Worm (Caenorhabditis elegans) whole organism, L1 larva: ENCODE measurements around the gene F55C12.4.

ENCODE experiments used
- C04F5.9 ChIP-seq: sonication (generic microtip); optimal IDR thresholded peaks from 2 replicates; lab custom pipeline; 2016; ENCODE audit warnings: missing genetic modification characterization, missing compliant biosample characterization
- C16A3.4 ChIP-seq: fragments of 150-350 bp; optimal IDR thresholded peaks from 2 replicates; lab custom pipeline; 2014; ENCODE audit warnings: missing biosample characterization, missing genetic modification characterization
- C34B4.2 ChIP-seq: sonication (generic microtip); optimal IDR thresholded peaks from 2 replicates; lab custom pipeline; 2017; ENCODE audit warnings: mild to moderate bottlenecking, missing genetic modification characterization, missing compliant biosample characterization
- Y116A8C.19 ChIP-seq: sonication (generic microtip); optimal IDR thresholded peaks from 2 replicates; lab custom pipeline; 2016; ENCODE audit warnings: missing compliant biosample characterization, missing genetic modification characterization, borderline replicate concordance
- aly-2 ChIP-seq: fragments of 150-350 bp; optimal IDR thresholded peaks from 2 replicates; lab custom pipeline; 2014; ENCODE audit warnings: missing biosample characterization, missing genetic modification characterization
- ceh-8 ChIP-seq: fragments of 200-800 bp; sonication (Bioruptor generic); optimal IDR thresholded peaks from 2 replicates; lab custom pipeline; 2018; ENCODE audit warnings: mild to moderate bottlenecking, missing genetic modification characterization, moderate library complexity, missing compliant biosample characterization
- ceh-90 ChIP-seq: sonication (generic microtip); optimal IDR thresholded peaks from 2 replicates; lab custom pipeline; 2016; ENCODE audit warnings: missing genetic modification characterization, missing compliant biosample characterization
- ces-1 ChIP-seq: fragments of 150-350 bp; optimal IDR thresholded peaks from 2 replicates; lab custom pipeline; 2014; ENCODE audit warnings: missing biosample characterization, missing genetic modification reagents, missing genetic modification characterization
- dsc-1 ChIP-seq: sonication (generic microtip); optimal IDR thresholded peaks from 2 replicates; lab custom pipeline; 2016; ENCODE audit warnings: mild to moderate bottlenecking, missing genetic modification characterization, missing compliant biosample characterization
- efl-1 ChIP-seq, 4 experiments: fragments of 150-350 bp; optimal IDR thresholded peaks in 3 of 4; peaks in 1 of 4; 1 replicate in 1 of 4; 2 replicates in 3 of 4; lab custom pipeline; 2014; ENCODE audit warnings: missing biosample characterization in 2 of 4, missing genetic modification characterization in 2 of 4, missing genetic modification reagents in 2 of 4
- efl-3 ChIP-seq: fragments of 200-800 bp; sonication (Bioruptor generic); optimal IDR thresholded peaks from 2 replicates; lab custom pipeline; 2018; ENCODE audit warnings: mild to moderate bottlenecking, missing genetic modification characterization, missing compliant biosample characterization
- elt-2 ChIP-seq: sonication (generic microtip); optimal IDR thresholded peaks from 2 replicates; lab custom pipeline; 2016; ENCODE audit warnings: missing genetic modification characterization, mild to moderate bottlenecking, inconsistent platforms, missing compliant biosample characterization, missing genetic modification reagents
- elt-3 ChIP-seq, 6 experiments: fragments of 150-350 bp in 1 of 6; sonication (generic microtip); optimal IDR thresholded peaks; 2 replicates each; lab custom pipeline; 2017 to 2018; ENCODE audit warnings: missing biosample characterization in 6 of 6, missing genetic modification characterization in 6 of 6, inconsistent platforms in 1 of 6
- ets-5 ChIP-seq: fragments of 200-800 bp; sonication (Bioruptor generic); IDR thresholded peaks from 2 replicates; pipeline ENCODE4 v1.3.6; 2022; ENCODE audit warnings: missing genetic modification characterization, missing compliant biosample characterization
- fkh-4 ChIP-seq: sonication (generic microtip); optimal IDR thresholded peaks from 2 replicates; lab custom pipeline; 2016; ENCODE audit warnings: missing compliant biosample characterization, missing genetic modification characterization, borderline replicate concordance
- fkh-8 ChIP-seq: sonication (generic microtip); optimal IDR thresholded peaks from 2 replicates; lab custom pipeline; 2016; ENCODE audit warnings: mild to moderate bottlenecking, missing genetic modification characterization, missing compliant biosample characterization
- fos-1 ChIP-seq: fragments of 150-350 bp; optimal IDR thresholded peaks from 2 replicates; lab custom pipeline; 2014; ENCODE audit warnings: missing biosample characterization, missing genetic modification characterization
- grh-1 ChIP-seq: fragments of 200-800 bp; sonication (Bioruptor generic); IDR thresholded peaks from 2 replicates; pipeline ENCODE4 v1.3.6; 2022; ENCODE audit warnings: missing genetic modification reagents, missing genetic modification characterization, missing compliant biosample characterization
- hlh-4 ChIP-seq: sonication (generic microtip); optimal IDR thresholded peaks from 2 replicates; lab custom pipeline; 2016; ENCODE audit warnings: mild to moderate bottlenecking, missing genetic modification characterization, missing compliant biosample characterization
- irx-1 ChIP-seq: sonication (generic microtip); optimal IDR thresholded peaks from 2 replicates; lab custom pipeline; 2016; ENCODE audit warnings: missing genetic modification characterization, missing compliant biosample characterization
- jun-1 ChIP-seq: fragments of 150-350 bp; optimal IDR thresholded peaks from 2 replicates; lab custom pipeline; 2014; ENCODE audit warnings: missing biosample characterization, missing genetic modification reagents, missing genetic modification characterization
- lin-13 ChIP-seq: fragments of 150-350 bp; optimal IDR thresholded peaks from 2 replicates; lab custom pipeline; 2014; ENCODE audit warnings: missing biosample characterization, missing genetic modification reagents, missing genetic modification characterization
- lin-14 ChIP-seq: fragments of 200-800 bp; sonication (Bioruptor generic); optimal IDR thresholded peaks from 2 replicates; lab custom pipeline; 2018; ENCODE audit warnings: mild to moderate bottlenecking, missing genetic modification characterization, moderate library complexity, missing compliant biosample characterization
- lin-15B ChIP-seq: fragments of 150-350 bp; sonication (generic microtip); optimal IDR thresholded peaks from 3 replicates; lab custom pipeline; 2014; ENCODE audit warnings: missing biosample characterization, missing genetic modification characterization
- lin-35 ChIP-seq, 2 experiments: fragments of 150-350 bp; optimal IDR thresholded peaks; 2 replicates each; lab custom pipeline; 2014; ENCODE audit warnings: missing biosample characterization in 2 of 2, missing genetic modification characterization in 2 of 2, missing genetic modification reagents in 2 of 2
- lin-39 ChIP-seq: fragments of 150-350 bp; optimal IDR thresholded peaks from 2 replicates; lab custom pipeline; 2014; ENCODE audit warnings: missing biosample characterization, missing genetic modification reagents, missing genetic modification characterization
- lir-3 ChIP-seq: sonication (generic microtip); optimal IDR thresholded peaks from 2 replicates; lab custom pipeline; 2016; ENCODE audit warnings: mild to moderate bottlenecking, missing genetic modification characterization, moderate library complexity, missing compliant biosample characterization; ENCODE audit not compliant: poor library complexity
- mab-9 ChIP-seq: fragments of 200-800 bp; sonication (Bioruptor generic); IDR thresholded peaks from 2 replicates; pipeline ENCODE4 v1.3.6; 2022; ENCODE audit warnings: missing genetic modification reagents, missing genetic modification characterization, missing compliant biosample characterization
- mef-2 ChIP-seq: fragments of 150-350 bp; optimal IDR thresholded peaks from 2 replicates; lab custom pipeline; 2014; ENCODE audit warnings: missing biosample characterization, missing genetic modification characterization
- nhr-12 ChIP-seq: sonication (generic microtip); optimal IDR thresholded peaks from 2 replicates; lab custom pipeline; 2017; ENCODE audit warnings: missing biosample characterization, missing genetic modification characterization
- nhr-19 ChIP-seq: fragments of 200-800 bp; sonication (Bioruptor generic); conservative IDR thresholded peaks from 2 replicates; pipeline ENCODE4 v1.3.6; 2022; ENCODE audit warnings: missing genetic modification characterization, missing compliant biosample characterization
- nhr-237 ChIP-seq: fragments of 150-350 bp; optimal IDR thresholded peaks from 2 replicates; lab custom pipeline; 2014; ENCODE audit warnings: missing biosample characterization, missing genetic modification characterization
- nhr-47 ChIP-seq: sonication (generic microtip); optimal IDR thresholded peaks from 2 replicates; lab custom pipeline; 2016; ENCODE audit warnings: mild to moderate bottlenecking, missing genetic modification characterization, moderate library complexity, missing compliant biosample characterization
- nhr-71 ChIP-seq: sonication (generic microtip); optimal IDR thresholded peaks from 2 replicates; lab custom pipeline; 2016; ENCODE audit warnings: mild to moderate bottlenecking, missing genetic modification characterization, moderate library complexity, missing compliant biosample characterization
- nhr-84 ChIP-seq: sonication (generic microtip); optimal IDR thresholded peaks from 2 replicates; lab custom pipeline; 2017; ENCODE audit warnings: missing biosample characterization, missing genetic modification characterization
- nhr-85 ChIP-seq: sonication (generic microtip); peaks from one replicate; lab custom pipeline; 2016; ENCODE audit warnings: missing genetic modification characterization, inconsistent platforms, missing compliant biosample characterization
- nhr-90 ChIP-seq: sonication (generic microtip); optimal IDR thresholded peaks from 2 replicates; lab custom pipeline; 2016; ENCODE audit warnings: mild to moderate bottlenecking, missing genetic modification characterization, missing compliant biosample characterization; ENCODE audit not compliant: poor library complexity
- pax-3 ChIP-seq: fragments of 200-800 bp; sonication (Bioruptor generic); optimal IDR thresholded peaks from 2 replicates; lab custom pipeline; 2018; ENCODE audit warnings: mild to moderate bottlenecking, missing genetic modification characterization, moderate library complexity, missing compliant biosample characterization
- pqm-1 ChIP-seq: sonication (generic microtip); optimal IDR thresholded peaks from 3 replicates; lab custom pipeline; 2017; ENCODE audit warnings: missing biosample characterization, missing genetic modification characterization
- rnt-1 ChIP-seq: sonication (generic microtip); optimal IDR thresholded peaks from 2 replicates; lab custom pipeline; 2016; ENCODE audit warnings: mild to moderate bottlenecking, missing genetic modification characterization, moderate library complexity, missing compliant biosample characterization
- skn-1 ChIP-seq: fragments of 150-350 bp; optimal IDR thresholded peaks from 2 replicates; lab custom pipeline; 2014; ENCODE audit warnings: missing biosample characterization, missing genetic modification characterization
- snu-23 ChIP-seq: sonication (generic microtip); optimal IDR thresholded peaks from 2 replicates; lab custom pipeline; 2016; ENCODE audit warnings: missing genetic modification characterization, missing compliant biosample characterization
- sup-37 ChIP-seq: fragments of 200-800 bp; sonication (Bioruptor generic); optimal IDR thresholded peaks from 2 replicates; lab custom pipeline; 2018; ENCODE audit warnings: mild to moderate bottlenecking, missing genetic modification characterization, missing compliant biosample characterization
- unc-30 ChIP-seq: sonication (generic microtip); optimal IDR thresholded peaks from 2 replicates; lab custom pipeline; 2017; ENCODE audit warnings: missing biosample characterization, missing genetic modification characterization
- unc-86 ChIP-seq: sonication (generic microtip); optimal IDR thresholded peaks from 2 replicates; lab custom pipeline; 2016; ENCODE audit warnings: missing genetic modification characterization, missing compliant biosample characterization
- unc-98 ChIP-seq: fragments of 200-800 bp; sonication (Bioruptor generic); IDR thresholded peaks from 2 replicates; pipeline ENCODE4 v1.3.6; 2022; ENCODE audit warnings: missing genetic modification characterization, missing compliant biosample characterization
- vab-15 ChIP-seq: sonication (generic microtip); optimal IDR thresholded peaks from 2 replicates; lab custom pipeline; 2017; ENCODE audit warnings: missing genotype, mild to moderate bottlenecking, missing genetic modification characterization, missing compliant biosample characterization
- zag-1 ChIP-seq: fragments of 150-350 bp; optimal IDR thresholded peaks from 2 replicates; lab custom pipeline; 2014; ENCODE audit warnings: missing biosample characterization, missing genetic modification characterization
- zip-4 ChIP-seq: fragments of 200-800 bp; sonication (Bioruptor generic); optimal IDR thresholded peaks from 2 replicates; lab custom pipeline; 2018; ENCODE audit warnings: mild to moderate bottlenecking, missing genetic modification characterization, moderate library complexity, missing compliant biosample characterization
- ztf-11 ChIP-seq, 2 experiments: sonication (generic microtip); optimal IDR thresholded peaks; 2 replicates each; lab custom pipeline; 2016 to 2017; ENCODE audit warnings: missing genetic modification characterization in 2 of 2, missing biosample characterization in 1 of 2, missing compliant biosample characterization in 1 of 2
- ztf-4 ChIP-seq: fragments of 150-350 bp; optimal IDR thresholded peaks from 2 replicates; lab custom pipeline; 2014; ENCODE audit warnings: missing biosample characterization, missing genetic modification characterization

Gene F55C12.4

DNA sequence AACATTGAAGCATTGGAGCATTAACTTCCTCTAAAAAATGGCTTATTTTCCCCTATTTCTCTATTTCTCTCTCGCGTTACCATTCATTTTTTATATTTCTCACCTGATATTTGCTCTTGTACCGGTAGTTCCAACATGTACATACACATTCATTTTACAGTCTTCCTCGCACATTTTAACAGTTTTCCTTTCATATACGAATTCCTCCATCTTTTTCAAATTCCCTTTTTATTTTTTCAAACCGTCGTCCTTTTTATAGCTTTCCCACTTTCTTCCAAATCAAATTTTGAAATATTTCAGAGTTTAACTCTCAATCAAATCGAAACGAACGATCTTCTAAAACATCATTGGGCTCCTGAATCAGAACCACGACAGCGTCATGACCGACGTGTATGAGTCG is 26.0 kb upstream of the F55C12.4 start, which contains the start of gene rfip-1:
rfip-1 (plus strand) TSS at position 301 of the 400 bp plus-strand sequence.
- TF ChIP-seq lir-3 (tag; lab: Kevin White, UChicago) (no peak), C34B4.2 (tag; lab: Kevin White, UChicago) (no peak), nhr-237 (no peak), C04F5.9 (no peak), unc-98 (GFP tag; lab: Robert Waterston, UW) (no peak), skn-1 (no peak), pax-3 (tag; lab: Kevin White, UChicago) (no peak), efl-3 (GFP tag; lab: Kevin White, UChicago) (no peak), nhr-85 (no peak), elt-3 (tag; optimal IDR thresholded peaks at IDR 0.05; lab: Kevin White, UChicago) (no peak), lin-15B (no peak), nhr-19 (GFP tag; lab: Robert Waterston, UW) (no peak), nhr-12 (tag; lab: Kevin White, UChicago) (no peak), Y116A8C.19 (tag; lab: Kevin White, UChicago) (no peak), fkh-4 (no peak), zip-4 (GFP tag; lab: Kevin White, UChicago) (no peak), C16A3.4 (tag; lab: Kevin White, UChicago) (no peak), irx-1 (tag; lab: Kevin White, UChicago) (no peak)

DNA sequence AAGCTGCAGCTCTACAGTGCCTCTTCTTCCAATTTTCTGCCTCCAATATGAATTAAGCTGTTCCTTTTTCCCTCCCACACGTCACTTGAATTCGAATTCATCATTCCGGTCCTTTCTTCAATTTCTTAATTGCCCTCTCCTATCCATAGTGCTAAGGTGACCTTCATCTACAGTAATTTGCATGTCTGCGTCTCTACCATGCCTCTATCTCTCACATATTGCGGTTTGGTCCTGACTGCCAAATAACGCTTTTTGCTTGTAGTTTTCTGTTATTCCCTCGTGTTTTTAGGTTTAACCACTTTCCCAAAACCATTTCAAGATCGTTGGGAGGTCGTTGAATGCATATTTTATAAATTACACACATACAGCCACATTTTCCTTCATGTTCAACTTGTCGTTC is 22.5 kb upstream of the F55C12.4 start:
- TF ChIP-seq hlh-4 (tag; lab: Kevin White, UChicago) (no peak), nhr-71 (tag; lab: Kevin White, UChicago) (peak; percentile 8), sup-37 (no peak), unc-86 (tag; lab: Kevin White, UChicago) (no peak), zag-1 (no peak), nhr-19 (GFP tag; lab: Robert Waterston, UW) (0 out of 2 replicates have a peak, but pooled peaks have one; percentile 5), nhr-12 (tag; lab: Kevin White, UChicago) (no peak), unc-30 (tag; lab: Kevin White, UChicago) (no peak), jun-1 (no peak), lin-14 (GFP tag; lab: Kevin White, UChicago) (peak; percentile 63), ces-1 (GFP tag; lab: Kevin White, UChicago) (no peak), lin-39 (tag; lab: Kevin White, UChicago) (no peak), elt-2 (no peak), vab-15 (tag; lab: Kevin White, UChicago) (peak; percentile 19), irx-1 (tag; lab: Kevin White, UChicago) (no peak), nhr-90 (tag; lab: Kevin White, UChicago) (no peak), nhr-237 (no peak), efl-1 (optimal IDR thresholded peaks at IDR 0.05; lab: Kevin White, UChicago) (peak in 1 of 2 experiments; percentile 2), efl-1 (GFP tag; optimal IDR thresholded peaks at IDR 0.05 in 1 of 2; lab: Kevin White, UChicago) (peak in 1 of 2 experiments; percentile 33), snu-23 (GFP tag; lab: Kevin White, UChicago) (peak; percentile 32), mef-2 (tag; lab: Kevin White, UChicago) (no peak), aly-2 (tag; lab: Kevin White, UChicago) (no peak), lin-35 (GFP tag; optimal IDR thresholded peaks at IDR 0.05; lab: Kevin White, UChicago) (peak in 1 of 2 experiments; percentile 19), grh-1 (GFP tag; lab: Robert Waterston, UW) (peak; percentile 55; the same call in 1 of the 2 replicates), ceh-90 (tag; lab: Kevin White, UChicago) (no peak), pax-3 (tag; lab: Kevin White, UChicago) (no peak), pqm-1 (tag; lab: Kevin White, UChicago) (no peak), mab-9 (GFP tag; lab: Robert Waterston, UW) (no peak), ztf-4 (no peak), lin-13 (no peak), nhr-47 (no peak), nhr-84 (tag; lab: Kevin White, UChicago) (no peak), ceh-8 (no peak), rnt-1 (peak; percentile 21), dsc-1 (tag; lab: Kevin White, UChicago) (no peak), fkh-8 (tag; lab: Kevin White, UChicago) (no peak), fos-1 (no peak), ets-5 (GFP tag; lab: Robert Waterston, UW) (no peak), ztf-11 (tag; optimal IDR thresholded peaks at IDR 0.05; lab: Kevin White, UChicago) (no peak)
